Fruit fly (Drosophila melanogaster) whole organism, wandering third instar larva: ENCODE measurements around the gene scrib.

Source experiments
- Abd-B ChIP-seq: fragments of >200 bp; optimal IDR thresholded peaks from 2 replicates; lab custom pipeline; 2017; ENCODE audit warnings: missing biosample characterization, missing genetic modification characterization
- CG32264 ChIP-seq: fragments of 200-800 bp; sonication (Bioruptor generic); optimal IDR thresholded peaks from 2 replicates; lab custom pipeline; 2016; ENCODE audit warnings: missing biosample characterization, missing genetic modification characterization
- CrebA ChIP-seq: fragments of 200-800 bp; sonication (Bioruptor generic); optimal IDR thresholded peaks from 2 replicates; lab custom pipeline; 2016; ENCODE audit warnings: missing biosample characterization, mild to moderate bottlenecking, missing genetic modification characterization, borderline replicate concordance
- Dfd ChIP-seq: fragments of >200 bp; optimal IDR thresholded peaks from 2 replicates; lab custom pipeline; 2017; ENCODE audit warnings: missing biosample characterization, missing genetic modification characterization
- Dif ChIP-seq: fragments of 200-275, 200-300 bp; sonication (Bioruptor generic); optimal IDR thresholded peaks from 2 replicates; lab custom pipeline; 2018; ENCODE audit warnings: missing biosample characterization, missing genetic modification characterization; ENCODE audit not compliant: partially characterized antibody
- Hnf4 ChIP-seq: fragments of 200-800 bp; sonication (Bioruptor generic); optimal IDR thresholded peaks from 2 replicates; lab custom pipeline; 2016; ENCODE audit warnings: missing biosample characterization, mild to moderate bottlenecking, missing genetic modification characterization
- Hr83 ChIP-seq: fragments of 200-300 bp; sonication (Bioruptor generic); optimal IDR thresholded peaks from 2 replicates; lab custom pipeline; 2016; ENCODE audit warnings: missing biosample characterization, mild to moderate bottlenecking, missing genetic modification characterization, moderate library complexity; ENCODE audit not compliant: poor library complexity, severe bottlenecking
- Jra ChIP-seq: sonication (Bioruptor generic); optimal IDR thresholded peaks from 2 replicates; lab custom pipeline; 2016; ENCODE audit warnings: missing biosample characterization, missing genetic modification characterization
- Mio ChIP-seq: sonication (Bioruptor generic); optimal IDR thresholded peaks from 2 replicates; lab custom pipeline; 2016; ENCODE audit warnings: missing biosample characterization, missing genetic modification characterization
- Myc ChIP-seq: fragments of >200 bp; optimal IDR thresholded peaks from 2 replicates; lab custom pipeline; 2017
- N ChIP-seq: fragments of >200 bp; optimal IDR thresholded peaks from 2 replicates; lab custom pipeline; 2018; ENCODE audit warnings: missing biosample characterization, missing external identifiers, missing genetic modification characterization
- OdsH ChIP-seq: fragments of 200-800 bp; sonication (Bioruptor generic); optimal IDR thresholded peaks from 2 replicates; lab custom pipeline; 2016; ENCODE audit warnings: missing biosample characterization, mild to moderate bottlenecking, missing genetic modification characterization
- Rel ChIP-seq, 2 experiments: fragments of 200-800 bp; sonication (Bioruptor generic) in 1 of 2; optimal IDR thresholded peaks; 2 replicates in 1 of 2; 3 replicates in 1 of 2; lab custom pipeline; 2016 to 2019; ENCODE audit warnings: mild to moderate bottlenecking in 2 of 2, missing biosample characterization in 2 of 2, missing genetic modification characterization in 2 of 2, moderate library complexity in 1 of 2
- Sp1 ChIP-seq: fragments of 200-800 bp; sonication (Bioruptor generic); optimal IDR thresholded peaks from 3 replicates; lab custom pipeline; 2019; ENCODE audit warnings: missing biosample characterization, mild to moderate bottlenecking, missing genetic modification characterization, moderate library complexity
- Vsx2 ChIP-seq: fragments of 200-300, 225-300 bp; sonication (Bioruptor generic); optimal IDR thresholded peaks from 2 replicates; lab custom pipeline; 2018; ENCODE audit warnings: missing biosample characterization, missing genetic modification characterization; ENCODE audit not compliant: partially characterized antibody
- br ChIP-seq: fragments of 200-800 bp; sonication (Bioruptor generic); optimal IDR thresholded peaks from 2 replicates; lab custom pipeline; 2016; ENCODE audit warnings: missing biosample characterization, missing genetic modification characterization
- brk ChIP-seq: fragments of 200-800 bp; sonication (Bioruptor generic); optimal IDR thresholded peaks from 2 replicates; lab custom pipeline; 2016; ENCODE audit warnings: missing biosample characterization, mild to moderate bottlenecking, missing genetic modification characterization
- dl ChIP-seq, 2 experiments: fragments of 175-275, 200-275 bp in 1 of 2; fragments of 200-275 bp in 1 of 2; sonication (Bioruptor generic); optimal IDR thresholded peaks; lab custom pipeline; 2018; ENCODE audit warnings: mild to moderate bottlenecking in 2 of 2, missing biosample characterization in 2 of 2, missing genetic modification characterization in 2 of 2, moderate library complexity in 2 of 2; ENCODE audit not compliant: partially characterized antibody in 2 of 2, insufficient read depth in 1 of 2
- dmrt93B ChIP-seq: fragments of 200-800 bp; sonication (Bioruptor generic); optimal IDR thresholded peaks from 2 replicates; lab custom pipeline; 2018; ENCODE audit warnings: missing biosample characterization, mild to moderate bottlenecking, missing genetic modification characterization
- dsf ChIP-seq: sonication (Bioruptor generic); optimal IDR thresholded peaks from 2 replicates; lab custom pipeline; 2016; ENCODE audit warnings: missing biosample characterization, missing genetic modification characterization, borderline replicate concordance
- ey ChIP-seq: fragments of 200-800 bp; sonication (Bioruptor generic); optimal IDR thresholded peaks from 2 replicates; lab custom pipeline; 2016; ENCODE audit warnings: missing biosample characterization, missing genetic modification characterization
- foxo ChIP-seq, 2 experiments: fragments of 200-800 bp; sonication (Bioruptor generic); optimal IDR thresholded peaks; 2 replicates in 1 of 2; 3 replicates in 1 of 2; lab custom pipeline; 2016 to 2017; ENCODE audit warnings: missing biosample characterization in 2 of 2, missing genetic modification characterization in 2 of 2
- fru ChIP-seq: fragments of 200-800 bp; sonication (Bioruptor generic); optimal IDR thresholded peaks from 3 replicates; lab custom pipeline; 2016; ENCODE audit warnings: missing biosample characterization, mild to moderate bottlenecking, missing genetic modification characterization
- h ChIP-seq: fragments of 200-800 bp; sonication (Bioruptor generic); optimal IDR thresholded peaks from 3 replicates; lab custom pipeline; 2016; ENCODE audit warnings: missing biosample characterization, mild to moderate bottlenecking, missing genetic modification characterization
- lola ChIP-seq: fragments of >200 bp; optimal IDR thresholded peaks from 2 replicates; lab custom pipeline; 2017; ENCODE audit warnings: missing biosample characterization, missing genetic modification characterization
- pan ChIP-seq: fragments of >200 bp; optimal IDR thresholded peaks from 2 replicates; lab custom pipeline; 2017
- psq ChIP-seq: fragments of 200-800 bp; sonication (Bioruptor generic); optimal IDR thresholded peaks from 3 replicates; lab custom pipeline; 2017; ENCODE audit warnings: missing biosample characterization, mild to moderate bottlenecking, missing genetic modification characterization, moderate library complexity
- rgr ChIP-seq: fragments of 200-800 bp; sonication (Bioruptor generic); optimal IDR thresholded peaks from 3 replicates; lab custom pipeline; 2016; ENCODE audit warnings: missing biosample characterization, mild to moderate bottlenecking, missing genetic modification characterization
- sv ChIP-seq: fragments of 200-800 bp; sonication (Bioruptor generic); optimal IDR thresholded peaks from 3 replicates; lab custom pipeline; 2016; ENCODE audit warnings: missing biosample characterization, missing genetic modification characterization
- tai ChIP-seq: sonication (Bioruptor generic); optimal IDR thresholded peaks from 2 replicates; lab custom pipeline; 2016; ENCODE audit warnings: missing biosample characterization, missing genetic modification characterization
- woc ChIP-seq: sonication (Bioruptor generic); optimal IDR thresholded peaks from 2 replicates; lab custom pipeline; 2016; ENCODE audit warnings: missing biosample characterization, mild to moderate bottlenecking, missing genetic modification characterization

scrib gene

dm6 chr3R:26633432-26633831, 97.3 kb downstream of the scrib start, which contains the start of gene TwdlH:
Gene TwdlH (plus strand): TSS chr3R:26633732.
- TF ChIP-seq Hr83 (GFP tag; lab: Kevin White, UChicago): no peak
- no peak for TF ChIP-seq brk (GFP tag; lab: Kevin White, UChicago)
- no peak for TF ChIP-seq fru (GFP tag; lab: Kevin White, UChicago)
- no peak for TF ChIP-seq psq
- no peak for TF ChIP-seq CrebA (GFP tag; lab: Kevin White, UChicago)
- no peak for TF ChIP-seq Vsx2
- no peak for TF ChIP-seq Mio
- no peak for TF ChIP-seq CG32264 (GFP tag; lab: Kevin White, UChicago)
- no peak for TF ChIP-seq N (GFP tag; lab: Kevin White, UChicago)
- TF ChIP-seq foxo (GFP tag; optimal IDR thresholded peaks at IDR 0.05; lab: Kevin White, UChicago): no peak
- no peak for TF ChIP-seq br (GFP tag; lab: Kevin White, UChicago)
- no peak for TF ChIP-seq h (GFP tag; lab: Kevin White, UChicago)

- TF ChIP-seq br (GFP tag; lab: Kevin White, UChicago) (no peak), Rel (GFP tag; optimal IDR thresholded peaks at IDR 0.05; lab: Kevin White, UChicago) (no peak), Rel (tag; optimal IDR thresholded peaks at IDR 0.05; lab: Kevin White, UChicago) (no peak), sv (GFP tag; lab: Kevin White, UChicago) (no peak), woc (GFP tag; lab: Kevin White, UChicago) (no peak), Jra (GFP tag; lab: Kevin White, UChicago) (no peak)
Measured at dm6 chr3R:26634585-26634984, 98.4 kb downstream of the scrib start, which contains the start of gene TwdlR. Gene TwdlR (plus strand): TSS chr3R:26634885.

dm6 chr3R:26636388-26636787, 100.2 kb downstream of the scrib start, which contains the start of gene TwdlS:
Gene TwdlS (plus strand): TSS chr3R:26636688.
- TF ChIP-seq dmrt93B (GFP tag; lab: Kevin White, UChicago) (no peak), pan (no peak), Dfd (no peak), rgr (no peak), tai (GFP tag; lab: Kevin White, UChicago) (no peak), Dif (GFP tag; lab: Kevin White, UChicago) (no peak), Jra (GFP tag; lab: Kevin White, UChicago) (no peak), dl (GFP tag; optimal IDR thresholded peaks at IDR 0.05; lab: Kevin White, UChicago; ENCODE audit: insufficient read depth in 1 of 2, partially characterized antibody in 2 of 2) (no peak), dsf (GFP tag; lab: Kevin White, UChicago) (no peak), Abd-B (GFP tag; lab: Kevin White, UChicago) (no peak), Hnf4 (GFP tag; lab: Kevin White, UChicago) (no peak), lola (GFP tag; lab: Kevin White, UChicago) (no peak), brk (GFP tag; lab: Kevin White, UChicago) (no peak), CG32264 (GFP tag; lab: Kevin White, UChicago) (no peak), Rel (GFP tag; optimal IDR thresholded peaks at IDR 0.05; lab: Kevin White, UChicago) (no peak), Rel (tag; optimal IDR thresholded peaks at IDR 0.05; lab: Kevin White, UChicago) (no peak), Myc (lab: Kevin White, UChicago) (no peak), OdsH (GFP tag; lab: Kevin White, UChicago) (no peak), Hr83 (GFP tag; lab: Kevin White, UChicago) (no peak), fru (GFP tag; lab: Kevin White, UChicago) (no peak)
- TF ChIP-seq, all 38 proteins: peak for 0

- TF ChIP-seq Sp1 (GFP tag; lab: Kevin White, UChicago) (no peak), Mio (no peak), tai (GFP tag; lab: Kevin White, UChicago) (no peak), sv (GFP tag; lab: Kevin White, UChicago) (no peak), Dif (GFP tag; lab: Kevin White, UChicago) (no peak), ey (GFP tag; lab: Kevin White, UChicago) (no peak), lola (GFP tag; lab: Kevin White, UChicago) (no peak), br (GFP tag; lab: Kevin White, UChicago) (no peak)
Measured at dm6 chr3R:26639503-26640075, 103.4 kb downstream of the scrib start, which contains the start of gene TwdlD. Gene TwdlD (plus strand): TSS chr3R:26640025.
